Worm (Caenorhabditis elegans): ENCODE data around the gene C26E1.2.

DNA sequence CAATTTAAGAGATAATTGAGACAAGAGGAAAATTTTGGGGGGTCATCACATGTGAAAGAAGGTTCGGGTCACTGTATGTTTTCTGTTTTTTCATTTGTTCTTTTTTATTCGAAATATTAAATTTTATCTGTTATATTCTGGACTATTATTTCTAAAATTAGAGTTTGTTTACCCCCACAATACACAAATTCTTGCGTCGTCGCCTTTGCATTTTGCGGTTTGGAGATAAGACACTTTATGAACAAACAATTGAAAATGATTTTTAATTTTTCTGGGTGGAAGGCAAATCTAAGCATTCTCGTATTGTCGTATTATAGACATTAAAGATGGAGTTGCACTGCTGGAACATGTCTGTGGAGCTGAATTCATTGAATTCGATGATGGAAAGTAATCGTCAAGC is 31.6 kb upstream of the C26E1.2 start:
- no peak for TF ChIP-seq skn-1 (tag; optimal IDR thresholded peaks at IDR 0.05)
- TF ChIP-seq ztf-11 (tag; optimal IDR thresholded peaks at IDR 0.05): no peak
- no peak for TF ChIP-seq nhr-129 (tag; optimal IDR thresholded peaks at IDR 0.05)
- no peak for TF ChIP-seq lsy-2 (tag; optimal IDR thresholded peaks at IDR 0.05)
- TF ChIP-seq unc-62 (GFP tag; optimal IDR thresholded peaks at IDR 0.05): no peak
- no peak for TF ChIP-seq unc-39 (tag; optimal IDR thresholded peaks at IDR 0.05)
- no peak for TF ChIP-seq nhr-6 (tag; optimal IDR thresholded peaks at IDR 0.05)
- no peak for TF ChIP-seq nhr-12 (tag; optimal IDR thresholded peaks at IDR 0.05)
- no peak for TF ChIP-seq ceh-82 (tag; optimal IDR thresholded peaks at IDR 0.05)
- TF ChIP-seq nhr-10 (tag; optimal IDR thresholded peaks at IDR 0.05): no peak
